Fruit fly (Drosophila melanogaster) whole organism, embryonic: ENCODE measurements around the gene Obp93a.

ENCODE experiments used
- B-H1 ChIP-seq: fragments of 200-800 bp; sonication (Bioruptor generic); IDR thresholded peaks from 3 replicates; pipeline ENCODE4 v1.3.6; 2022; ENCODE audit warnings: missing biosample characterization, missing genetic modification characterization
- Bteb2 ChIP-seq: fragments of 200-800 bp; sonication (Bioruptor generic); optimal IDR thresholded peaks from 2 replicates; lab custom pipeline; 2016; ENCODE audit warnings: missing biosample characterization, missing genetic modification characterization
- C15 ChIP-seq: fragments of 200-800 bp; sonication (Bioruptor generic); IDR thresholded peaks from 3 replicates; pipeline ENCODE4 v1.3.6; 2022; ENCODE audit warnings: missing biosample characterization, missing genetic modification characterization
- CG10959 ChIP-seq: fragments of 200-800 bp; sonication (Bioruptor generic); IDR thresholded peaks from 2 replicates; pipeline ENCODE4 v1.3.6; 2022; ENCODE audit warnings: missing biosample characterization, missing genetic modification characterization
- CG11085 ChIP-seq: fragments of 200-800 bp; sonication (Bioruptor generic); IDR thresholded peaks from 2 replicates; pipeline ENCODE4 v1.3.6; 2022; ENCODE audit warnings: missing biosample characterization, missing genetic modification characterization
- CG11456 ChIP-seq: fragments of 200-800 bp; sonication (Bioruptor generic); IDR thresholded peaks from 3 replicates; pipeline ENCODE4 v1.3.6; 2022; ENCODE audit warnings: missing biosample characterization, missing genetic modification characterization
- CG11504 ChIP-seq: fragments of 200-800 bp; sonication (Bioruptor generic); optimal IDR thresholded peaks from 3 replicates; lab custom pipeline; 2019; ENCODE audit warnings: missing biosample characterization, mild to moderate bottlenecking, missing genetic modification characterization, moderate library complexity
- CG11723 ChIP-seq: fragments of 200-800 bp; sonication (Bioruptor generic); optimal IDR thresholded peaks from 2 replicates; lab custom pipeline; 2017; ENCODE audit warnings: missing biosample characterization, mild to moderate bottlenecking, missing genetic modification characterization
- CG12299 ChIP-seq: fragments of 200-800 bp; sonication (Bioruptor generic); optimal IDR thresholded peaks from 2 replicates; lab custom pipeline; 2018; ENCODE audit warnings: missing biosample characterization, mild to moderate bottlenecking, missing genetic modification characterization
- CG1233 ChIP-seq: fragments of 200-800 bp; sonication (Bioruptor generic); optimal IDR thresholded peaks from 4 replicates; lab custom pipeline; 2018; ENCODE audit warnings: missing biosample characterization, mild to moderate bottlenecking, missing genetic modification characterization
- CG13775 ChIP-seq: fragments of 200-800 bp; sonication (Bioruptor generic); optimal IDR thresholded peaks from 3 replicates; lab custom pipeline; 2017; ENCODE audit warnings: missing biosample characterization, mild to moderate bottlenecking, missing genetic modification characterization
- CG13894 ChIP-seq: fragments of 200-800 bp; sonication (Bioruptor generic); optimal IDR thresholded peaks from 3 replicates; lab custom pipeline; 2018; ENCODE audit warnings: missing biosample characterization, mild to moderate bottlenecking, missing genetic modification characterization, moderate library complexity
- CG17612 ChIP-seq: fragments of 200-800 bp; sonication (Bioruptor generic); IDR thresholded peaks from 2 replicates; pipeline ENCODE4 v1.3.6; 2022; ENCODE audit warnings: missing biosample characterization, missing genetic modification characterization
- CG2129 ChIP-seq: fragments of 200-800 bp; sonication (Bioruptor generic); IDR thresholded peaks from 2 replicates; pipeline ENCODE4 v1.3.6; 2022; ENCODE audit warnings: missing biosample characterization, missing genetic modification characterization; ENCODE audit not compliant: partially characterized antibody
- CG30431 ChIP-seq: fragments of 200-800 bp; sonication (Bioruptor generic); optimal IDR thresholded peaks from 2 replicates; lab custom pipeline; 2017; ENCODE audit warnings: missing biosample characterization, missing genetic modification characterization
- CG31365 ChIP-seq: fragments of 200-800 bp; sonication (Bioruptor generic); optimal IDR thresholded peaks from 2 replicates; lab custom pipeline; 2018; ENCODE audit warnings: missing biosample characterization, mild to moderate bottlenecking, missing genetic modification characterization
- CG31388 ChIP-seq: fragments of 200-800 bp; sonication (Bioruptor generic); optimal IDR thresholded peaks from 2 replicates; lab custom pipeline; 2016; ENCODE audit warnings: missing biosample characterization, missing genetic modification characterization
- CG3163 ChIP-seq: fragments of 200-800 bp; sonication (Bioruptor generic); optimal IDR thresholded peaks from 3 replicates; lab custom pipeline; 2016; ENCODE audit warnings: missing biosample characterization, missing genetic modification characterization
- CG3726 ChIP-seq: fragments of 200-800 bp; sonication (Bioruptor generic); IDR thresholded peaks from 3 replicates; pipeline ENCODE4, ENCODE4 v1.3.6; 2022; ENCODE audit warnings: missing biosample characterization, missing genetic modification characterization
- CG3995 ChIP-seq: fragments of 200-800 bp; sonication (Bioruptor generic); optimal IDR thresholded peaks from 3 replicates; lab custom pipeline; 2016; ENCODE audit warnings: missing biosample characterization, missing genetic modification characterization
- CG4282 ChIP-seq: fragments of 200-800 bp; sonication (Bioruptor generic); optimal IDR thresholded peaks from 2 replicates; lab custom pipeline; 2016; ENCODE audit warnings: missing biosample characterization, missing genetic modification characterization
- CG6791 ChIP-seq: fragments of 200-800 bp; sonication (Bioruptor generic); IDR thresholded peaks from 3 replicates; pipeline ENCODE4 v1.3.6; 2022; ENCODE audit warnings: missing biosample characterization, missing genetic modification characterization; ENCODE audit not compliant: partially characterized antibody
- CG7556 ChIP-seq: fragments of 200-800 bp; sonication (Bioruptor generic); optimal IDR thresholded peaks from 2 replicates; lab custom pipeline; 2017; ENCODE audit warnings: missing biosample characterization, mild to moderate bottlenecking, missing genetic modification characterization
- CG9215 ChIP-seq: fragments of 200-800 bp; sonication (Bioruptor generic); IDR thresholded peaks from 2 replicates; pipeline ENCODE4 v1.3.6; 2022; ENCODE audit warnings: missing biosample characterization, missing genetic modification characterization
- CrebB ChIP-seq: fragments of 200-800 bp; sonication (Bioruptor generic); optimal IDR thresholded peaks from 3 replicates; lab custom pipeline; 2018; ENCODE audit warnings: missing biosample characterization, mild to moderate bottlenecking, missing genetic modification characterization
- Dfd ChIP-seq, 2 experiments: fragments of >200 bp; optimal IDR thresholded peaks; 2 replicates each; lab custom pipeline; 2017; ENCODE audit warnings: missing biosample characterization in 2 of 2, missing genetic modification characterization in 2 of 2
- Dip3 ChIP-seq: fragments of 200-800 bp; sonication (Bioruptor generic); optimal IDR thresholded peaks from 3 replicates; lab custom pipeline; 2016; ENCODE audit warnings: missing biosample characterization, missing genetic modification characterization
- Doc3 ChIP-seq: fragments of 200-800 bp; sonication (Bioruptor generic); IDR thresholded peaks from 3 replicates; pipeline ENCODE4 v1.3.6; 2022; ENCODE audit warnings: missing biosample characterization, missing genetic modification characterization; ENCODE audit not compliant: partially characterized antibody
- Hand ChIP-seq: fragments of 200-800 bp; sonication (Bioruptor generic); optimal IDR thresholded peaks from 2 replicates; lab custom pipeline; 2017; ENCODE audit warnings: mild to moderate bottlenecking, missing biosample characterization, missing genetic modification reagents, missing genetic modification characterization
- Hmx ChIP-seq: fragments of 200-800 bp; sonication (Bioruptor generic); optimal IDR thresholded peaks from 2 replicates; lab custom pipeline; 2016; ENCODE audit warnings: missing biosample characterization, missing genetic modification characterization
- Lpt ChIP-seq: fragments of >200 bp; optimal IDR thresholded peaks from 2 replicates; lab custom pipeline; 2018; ENCODE audit warnings: missing biosample characterization, missing genetic modification characterization
- MBD-R2 ChIP-seq: fragments of 200-800 bp; sonication (Bioruptor generic); IDR thresholded peaks from 2 replicates; pipeline ENCODE4 v1.3.6; 2022; ENCODE audit warnings: missing biosample characterization, missing genetic modification characterization
- PHDP ChIP-seq: fragments of 200-800 bp; sonication (Bioruptor generic); optimal IDR thresholded peaks from 3 replicates; lab custom pipeline; 2018; ENCODE audit warnings: missing biosample characterization, mild to moderate bottlenecking, missing genetic modification characterization, moderate library complexity
- Scr ChIP-seq: fragments of 200-800 bp; sonication (Bioruptor generic); IDR thresholded peaks from 2 replicates; pipeline ENCODE4 v1.3.6; 2022; ENCODE audit warnings: missing biosample characterization, missing genetic modification characterization; ENCODE audit not compliant: partially characterized antibody
- btn ChIP-seq: fragments of 200-800 bp; sonication (Bioruptor generic); optimal IDR thresholded peaks from 2 replicates; lab custom pipeline; 2016; ENCODE audit warnings: missing biosample characterization, missing genetic modification characterization
- chinmo ChIP-seq: fragments of 200-800 bp; sonication (Bioruptor generic); IDR thresholded peaks from 4 replicates; pipeline ENCODE4 v1.3.6; 2022; ENCODE audit warnings: missing biosample characterization, missing genetic modification characterization; ENCODE audit not compliant: partially characterized antibody
- corto ChIP-seq: fragments of 200-800 bp; sonication (Bioruptor generic); optimal IDR thresholded peaks from 2 replicates; lab custom pipeline; 2016; ENCODE audit warnings: missing biosample characterization, mild to moderate bottlenecking, missing genetic modification characterization, moderate library complexity
- crp ChIP-seq, 2 experiments: fragments of 200-800 bp; sonication (Bioruptor generic); optimal IDR thresholded peaks; 2 replicates in 1 of 2; 3 replicates in 1 of 2; lab custom pipeline; 2017; ENCODE audit warnings: missing biosample characterization in 2 of 2, missing genetic modification characterization in 2 of 2, mild to moderate bottlenecking in 1 of 2, moderate library complexity in 1 of 2
- cwo ChIP-seq: fragments of 200-800 bp; sonication (Bioruptor generic); optimal IDR thresholded peaks from 3 replicates; lab custom pipeline; 2017; ENCODE audit warnings: missing biosample characterization, missing genetic modification characterization, mild to moderate bottlenecking, moderate library complexity, missing genetic modification reagents
- her ChIP-seq: fragments of 200-800 bp; sonication (Bioruptor generic); optimal IDR thresholded peaks from 2 replicates; lab custom pipeline; 2016; ENCODE audit warnings: missing biosample characterization, missing genetic modification characterization
- kni ChIP-seq: fragments of 200-800 bp; sonication (Bioruptor generic); optimal IDR thresholded peaks from 3 replicates; lab custom pipeline; 2017; ENCODE audit warnings: mild to moderate bottlenecking, missing biosample characterization, missing genetic modification reagents, missing genetic modification characterization
- nmo ChIP-seq: fragments of 200-800 bp; sonication (Bioruptor generic); optimal IDR thresholded peaks from 2 replicates; lab custom pipeline; 2018; ENCODE audit warnings: missing biosample characterization, mild to moderate bottlenecking, missing genetic modification characterization, moderate library complexity
- pfk ChIP-seq: fragments of 200-800 bp; sonication (Bioruptor generic); optimal IDR thresholded peaks from 2 replicates; lab custom pipeline; 2018; ENCODE audit warnings: missing biosample characterization, mild to moderate bottlenecking, missing genetic modification characterization, moderate library complexity
- run ChIP-seq: fragments of 200-800 bp; sonication (Bioruptor generic); optimal IDR thresholded peaks from 3 replicates; lab custom pipeline; 2018; ENCODE audit warnings: missing biosample characterization, mild to moderate bottlenecking, missing genetic modification characterization
- slp2 ChIP-seq: fragments of 200-800 bp; sonication (Bioruptor generic); optimal IDR thresholded peaks from 2 replicates; lab custom pipeline; 2016; ENCODE audit warnings: missing biosample characterization, missing genetic modification characterization
- stwl ChIP-seq: fragments of 200-800 bp; sonication (Bioruptor generic); optimal IDR thresholded peaks from 3 replicates; lab custom pipeline; 2018; ENCODE audit warnings: missing biosample characterization, mild to moderate bottlenecking, missing genetic modification characterization, moderate library complexity
- unpg ChIP-seq: fragments of 200-800 bp; sonication (Bioruptor generic); optimal IDR thresholded peaks from 3 replicates; lab custom pipeline; 2018; ENCODE audit warnings: missing biosample characterization, mild to moderate bottlenecking, missing genetic modification characterization, moderate library complexity
- wek ChIP-seq: fragments of 200-800 bp; sonication (Bioruptor generic); optimal IDR thresholded peaks from 3 replicates; lab custom pipeline; 2018; ENCODE audit warnings: missing biosample characterization, mild to moderate bottlenecking, missing genetic modification characterization, moderate library complexity
- z ChIP-seq: fragments of 200-800 bp; sonication (Bioruptor generic); IDR thresholded peaks from 3 replicates; pipeline ENCODE4 v1.3.6; 2022; ENCODE audit warnings: missing biosample characterization, missing genetic modification characterization

Gene Obp93a

DNA sequence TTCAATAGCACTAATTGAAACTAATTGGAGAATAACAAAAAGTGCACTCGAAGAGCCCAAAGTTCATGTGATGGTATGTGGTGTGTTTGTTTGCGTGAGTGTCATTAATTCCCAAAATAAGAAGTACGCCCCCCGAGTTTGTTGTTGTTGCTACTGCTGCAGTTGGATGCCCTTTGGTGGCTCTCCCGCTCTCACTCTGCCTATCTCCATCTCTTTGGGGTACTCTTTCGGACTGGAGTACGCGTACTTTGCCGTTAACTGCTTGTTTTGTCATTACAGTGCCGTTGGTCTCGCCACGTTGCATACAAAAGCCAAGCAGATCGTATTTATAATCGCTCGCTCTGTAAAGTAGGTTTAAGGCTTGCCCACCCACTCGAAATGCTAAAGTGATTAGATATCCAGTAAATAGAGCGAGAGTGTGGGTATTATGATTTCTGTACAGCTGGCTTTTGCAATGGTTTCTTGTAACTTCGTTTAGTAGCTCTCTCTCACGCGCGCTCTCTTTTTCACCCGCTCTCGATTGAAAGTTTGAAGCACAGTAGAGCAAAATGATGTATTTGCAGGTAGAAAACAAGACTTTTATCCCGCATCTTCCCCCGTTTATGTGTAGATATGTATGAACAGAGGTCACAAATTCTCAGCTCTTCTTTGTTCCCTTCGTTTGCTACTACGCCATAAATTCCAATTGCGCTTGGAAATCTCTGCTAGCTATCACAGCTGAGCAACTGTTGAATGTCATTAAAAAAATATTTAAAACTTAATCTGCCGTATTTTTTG lies 17.4 kb downstream of the Obp93a start (continued):
- TF ChIP-seq CG17612 (GFP tag; lab: Robert Waterston, UW): no peak
- no peak for TF ChIP-seq crp (GFP tag; optimal IDR thresholded peaks at IDR 0.05; lab: Kevin White, UChicago)
- no peak for TF ChIP-seq CG3726 (GFP tag; lab: Robert Waterston, UW)
- peak; percentile 72 for TF ChIP-seq CG3163 (GFP tag; lab: Kevin White, UChicago)
- no peak for TF ChIP-seq CG10959 (GFP tag; lab: Robert Waterston, UW)
- TF ChIP-seq CG9215: no peak
- TF ChIP-seq pfk: no peak
- TF ChIP-seq CG12299 (tag; lab: Kevin White, UChicago): no peak
- TF ChIP-seq cwo (GFP tag; lab: Kevin White, UChicago): no peak
- TF ChIP-seq CG3995 (GFP tag; lab: Kevin White, UChicago): no peak
- TF ChIP-seq CG6791 (GFP tag; lab: Robert Waterston, UW): 0 out of 3 replicates have a peak, but pooled peaks have one; percentile 10
- TF ChIP-seq CG11723 (GFP tag; lab: Kevin White, UChicago): peak; percentile 23
- TF ChIP-seq Dfd (GFP tag; optimal IDR thresholded peaks at IDR 0.05; lab: Kevin White, UChicago): no peak
- TF ChIP-seq z (GFP tag; lab: Robert Waterston, UW): no peak
- TF ChIP-seq C15 (GFP tag; lab: Robert Waterston, UW): no peak
- no peak for TF ChIP-seq CG13894 (tag; lab: Kevin White, UChicago)
- TF ChIP-seq CG13775: peak; percentile 9
- no peak for TF ChIP-seq stwl (tag; lab: Kevin White, UChicago)
- TF ChIP-seq CG30431 (GFP tag; lab: Kevin White, UChicago): no peak
- 0 out of 4 replicates have a peak, but pooled peaks have one; percentile 12 for TF ChIP-seq chinmo (GFP tag; lab: Robert Waterston, UW)
- peak; percentile 15 for TF ChIP-seq Bteb2
- TF ChIP-seq MBD-R2 (GFP tag; lab: Robert Waterston, UW): no peak; the same call in 1 of the 2 replicates
- TF ChIP-seq Lpt: no peak
- no peak for TF ChIP-seq CrebB
- peak; percentile 60 for TF ChIP-seq CG11504
- TF ChIP-seq Hand (GFP tag; lab: Kevin White, UChicago): no peak
- peak; percentile 45 for TF ChIP-seq CG1233 (GFP tag; lab: Kevin White, UChicago)
- TF ChIP-seq CG2129 (GFP tag; lab: Robert Waterston, UW): no peak
- no peak for TF ChIP-seq wek (GFP tag; lab: Kevin White, UChicago)
- TF ChIP-seq btn (GFP tag; lab: Kevin White, UChicago): peak; percentile 7
- TF ChIP-seq unpg (GFP tag; lab: Kevin White, UChicago): peak; percentile 24
- TF ChIP-seq Doc3: no peak; the same call in 2 of the 3 replicates
- TF ChIP-seq slp2: no peak
- no peak; the same call in 2 of the 3 replicates for TF ChIP-seq CG11456 (GFP tag; lab: Robert Waterston, UW)
- no peak for TF ChIP-seq B-H1 (GFP tag; lab: Robert Waterston, UW)
- TF ChIP-seq CG31365: peak; percentile 79
- TF ChIP-seq Hmx (GFP tag; lab: Kevin White, UChicago): no peak
- TF ChIP-seq kni (GFP tag; lab: Kevin White, UChicago): peak; percentile 73
- TF ChIP-seq corto (GFP tag; lab: Kevin White, UChicago): peak; percentile 71
- TF ChIP-seq Dip3 (GFP tag; lab: Kevin White, UChicago): peak; percentile 17
- no peak for TF ChIP-seq CG31388 (GFP tag; lab: Kevin White, UChicago)
- TF ChIP-seq CG4282: no peak
- peak; percentile 61 for TF ChIP-seq PHDP (tag; lab: Kevin White, UChicago)
- TF ChIP-seq CG11085 (GFP tag; lab: Robert Waterston, UW): no peak
- no peak for TF ChIP-seq her (GFP tag; lab: Kevin White, UChicago)
- TF ChIP-seq CG7556 (GFP tag; lab: Kevin White, UChicago): no peak
- peak; percentile 31 for TF ChIP-seq nmo (GFP tag; lab: Kevin White, UChicago)
- peak; percentile 39 for TF ChIP-seq run (tag; lab: Kevin White, UChicago)
- no peak for TF ChIP-seq Scr
